Fruit fly (Drosophila melanogaster) whole organism, wandering third instar larva: ENCODE measurements around the gene CG13101.
A peak's percentile ranks its signal among the peaks of the same experiment; 100 is the strongest.

Source experiments
- Abd-B ChIP-seq: fragments of >200 bp; optimal IDR thresholded peaks from 2 replicates; lab custom pipeline; 2017; ENCODE audit warnings: missing biosample characterization, missing genetic modification characterization
- CG32264 ChIP-seq: fragments of 200-800 bp; sonication (Bioruptor generic); optimal IDR thresholded peaks from 2 replicates; lab custom pipeline; 2016; ENCODE audit warnings: missing biosample characterization, missing genetic modification characterization
- CG9705 ChIP-seq: fragments of 200-800 bp; sonication (Bioruptor generic); optimal IDR thresholded peaks from 2 replicates; lab custom pipeline; 2018; ENCODE audit warnings: missing biosample characterization, mild to moderate bottlenecking, missing genetic modification characterization
- CrebA ChIP-seq: fragments of 200-800 bp; sonication (Bioruptor generic); optimal IDR thresholded peaks from 2 replicates; lab custom pipeline; 2016; ENCODE audit warnings: missing biosample characterization, mild to moderate bottlenecking, missing genetic modification characterization, borderline replicate concordance
- Dfd ChIP-seq: fragments of >200 bp; optimal IDR thresholded peaks from 2 replicates; lab custom pipeline; 2017; ENCODE audit warnings: missing biosample characterization, missing genetic modification characterization
- Dif ChIP-seq: fragments of 200-275, 200-300 bp; sonication (Bioruptor generic); optimal IDR thresholded peaks from 2 replicates; lab custom pipeline; 2018; ENCODE audit warnings: missing biosample characterization, missing genetic modification characterization; ENCODE audit not compliant: partially characterized antibody
- GATAd ChIP-seq: sonication (Bioruptor generic); optimal IDR thresholded peaks from 2 replicates; lab custom pipeline; 2016; ENCODE audit warnings: missing biosample characterization, missing genetic modification characterization
- HLH106 ChIP-seq: fragments of 200-800 bp; optimal IDR thresholded peaks from 3 replicates; lab custom pipeline; 2019; ENCODE audit warnings: missing biosample characterization, mild to moderate bottlenecking, missing genetic modification characterization, moderate library complexity
- Hnf4 ChIP-seq: fragments of 200-800 bp; sonication (Bioruptor generic); optimal IDR thresholded peaks from 2 replicates; lab custom pipeline; 2016; ENCODE audit warnings: missing biosample characterization, mild to moderate bottlenecking, missing genetic modification characterization
- Hr78 ChIP-seq: fragments of >200 bp; optimal IDR thresholded peaks from 2 replicates; lab custom pipeline; 2017; ENCODE audit warnings: missing biosample characterization, missing genetic modification characterization
- Hr83 ChIP-seq: fragments of 200-300 bp; sonication (Bioruptor generic); optimal IDR thresholded peaks from 2 replicates; lab custom pipeline; 2016; ENCODE audit warnings: missing biosample characterization, mild to moderate bottlenecking, missing genetic modification characterization, moderate library complexity; ENCODE audit not compliant: poor library complexity, severe bottlenecking
- Jra ChIP-seq: sonication (Bioruptor generic); optimal IDR thresholded peaks from 2 replicates; lab custom pipeline; 2016; ENCODE audit warnings: missing biosample characterization, missing genetic modification characterization
- Mio ChIP-seq: sonication (Bioruptor generic); optimal IDR thresholded peaks from 2 replicates; lab custom pipeline; 2016; ENCODE audit warnings: missing biosample characterization, missing genetic modification characterization
- Myc ChIP-seq: fragments of >200 bp; optimal IDR thresholded peaks from 2 replicates; lab custom pipeline; 2017
- N ChIP-seq: fragments of >200 bp; optimal IDR thresholded peaks from 2 replicates; lab custom pipeline; 2018; ENCODE audit warnings: missing biosample characterization, missing external identifiers, missing genetic modification characterization
- OdsH ChIP-seq: fragments of 200-800 bp; sonication (Bioruptor generic); optimal IDR thresholded peaks from 2 replicates; lab custom pipeline; 2016; ENCODE audit warnings: missing biosample characterization, mild to moderate bottlenecking, missing genetic modification characterization
- Rel ChIP-seq, 2 experiments: fragments of 200-800 bp; sonication (Bioruptor generic) in 1 of 2; optimal IDR thresholded peaks; 2 replicates in 1 of 2; 3 replicates in 1 of 2; lab custom pipeline; 2016 to 2019; ENCODE audit warnings: mild to moderate bottlenecking in 2 of 2, missing biosample characterization in 2 of 2, missing genetic modification characterization in 2 of 2, moderate library complexity in 1 of 2
- Sp1 ChIP-seq: fragments of 200-800 bp; sonication (Bioruptor generic); optimal IDR thresholded peaks from 3 replicates; lab custom pipeline; 2019; ENCODE audit warnings: missing biosample characterization, mild to moderate bottlenecking, missing genetic modification characterization, moderate library complexity
- Vsx2 ChIP-seq: fragments of 200-300, 225-300 bp; sonication (Bioruptor generic); optimal IDR thresholded peaks from 2 replicates; lab custom pipeline; 2018; ENCODE audit warnings: missing biosample characterization, missing genetic modification characterization; ENCODE audit not compliant: partially characterized antibody
- br ChIP-seq: fragments of 200-800 bp; sonication (Bioruptor generic); optimal IDR thresholded peaks from 2 replicates; lab custom pipeline; 2016; ENCODE audit warnings: missing biosample characterization, missing genetic modification characterization
- brk ChIP-seq: fragments of 200-800 bp; sonication (Bioruptor generic); optimal IDR thresholded peaks from 2 replicates; lab custom pipeline; 2016; ENCODE audit warnings: missing biosample characterization, mild to moderate bottlenecking, missing genetic modification characterization
- dl ChIP-seq, 2 experiments: fragments of 175-275, 200-275 bp in 1 of 2; fragments of 200-275 bp in 1 of 2; sonication (Bioruptor generic); optimal IDR thresholded peaks; lab custom pipeline; 2018; ENCODE audit warnings: mild to moderate bottlenecking in 2 of 2, missing biosample characterization in 2 of 2, missing genetic modification characterization in 2 of 2, moderate library complexity in 2 of 2; ENCODE audit not compliant: partially characterized antibody in 2 of 2, insufficient read depth in 1 of 2
- dmrt93B ChIP-seq: fragments of 200-800 bp; sonication (Bioruptor generic); optimal IDR thresholded peaks from 2 replicates; lab custom pipeline; 2018; ENCODE audit warnings: missing biosample characterization, mild to moderate bottlenecking, missing genetic modification characterization
- dsf ChIP-seq: sonication (Bioruptor generic); optimal IDR thresholded peaks from 2 replicates; lab custom pipeline; 2016; ENCODE audit warnings: missing biosample characterization, missing genetic modification characterization, borderline replicate concordance
- ey ChIP-seq: fragments of 200-800 bp; sonication (Bioruptor generic); optimal IDR thresholded peaks from 2 replicates; lab custom pipeline; 2016; ENCODE audit warnings: missing biosample characterization, missing genetic modification characterization
- foxo ChIP-seq, 2 experiments: fragments of 200-800 bp; sonication (Bioruptor generic); optimal IDR thresholded peaks; 2 replicates in 1 of 2; 3 replicates in 1 of 2; lab custom pipeline; 2016 to 2017; ENCODE audit warnings: missing biosample characterization in 2 of 2, missing genetic modification characterization in 2 of 2
- fru ChIP-seq: fragments of 200-800 bp; sonication (Bioruptor generic); optimal IDR thresholded peaks from 3 replicates; lab custom pipeline; 2016; ENCODE audit warnings: missing biosample characterization, mild to moderate bottlenecking, missing genetic modification characterization
- h ChIP-seq: fragments of 200-800 bp; sonication (Bioruptor generic); optimal IDR thresholded peaks from 3 replicates; lab custom pipeline; 2016; ENCODE audit warnings: missing biosample characterization, mild to moderate bottlenecking, missing genetic modification characterization
- jim ChIP-seq: fragments of 175-275, 200-325 bp; sonication (Bioruptor generic); optimal IDR thresholded peaks from 2 replicates; lab custom pipeline; 2016; ENCODE audit warnings: missing biosample characterization, mild to moderate bottlenecking, missing genetic modification characterization
- lola ChIP-seq: fragments of >200 bp; optimal IDR thresholded peaks from 2 replicates; lab custom pipeline; 2017; ENCODE audit warnings: missing biosample characterization, missing genetic modification characterization
- pan ChIP-seq: fragments of >200 bp; optimal IDR thresholded peaks from 2 replicates; lab custom pipeline; 2017
- psq ChIP-seq: fragments of 200-800 bp; sonication (Bioruptor generic); optimal IDR thresholded peaks from 3 replicates; lab custom pipeline; 2017; ENCODE audit warnings: missing biosample characterization, mild to moderate bottlenecking, missing genetic modification characterization, moderate library complexity
- rgr ChIP-seq: fragments of 200-800 bp; sonication (Bioruptor generic); optimal IDR thresholded peaks from 3 replicates; lab custom pipeline; 2016; ENCODE audit warnings: missing biosample characterization, mild to moderate bottlenecking, missing genetic modification characterization
- sage ChIP-seq: fragments of 200-800 bp; sonication (Bioruptor generic); optimal IDR thresholded peaks from 2 replicates; lab custom pipeline; 2016; ENCODE audit warnings: missing biosample characterization, mild to moderate bottlenecking, missing genetic modification characterization
- sv ChIP-seq: fragments of 200-800 bp; sonication (Bioruptor generic); optimal IDR thresholded peaks from 3 replicates; lab custom pipeline; 2016; ENCODE audit warnings: missing biosample characterization, missing genetic modification characterization
- tai ChIP-seq: sonication (Bioruptor generic); optimal IDR thresholded peaks from 2 replicates; lab custom pipeline; 2016; ENCODE audit warnings: missing biosample characterization, missing genetic modification characterization
- usp ChIP-seq: fragments of >200 bp; optimal IDR thresholded peaks from 2 replicates; lab custom pipeline; 2017; ENCODE audit warnings: missing biosample characterization, missing genetic modification characterization
- woc ChIP-seq: sonication (Bioruptor generic); optimal IDR thresholded peaks from 2 replicates; lab custom pipeline; 2016; ENCODE audit warnings: missing biosample characterization, mild to moderate bottlenecking, missing genetic modification characterization

Gene CG13101

DNA sequence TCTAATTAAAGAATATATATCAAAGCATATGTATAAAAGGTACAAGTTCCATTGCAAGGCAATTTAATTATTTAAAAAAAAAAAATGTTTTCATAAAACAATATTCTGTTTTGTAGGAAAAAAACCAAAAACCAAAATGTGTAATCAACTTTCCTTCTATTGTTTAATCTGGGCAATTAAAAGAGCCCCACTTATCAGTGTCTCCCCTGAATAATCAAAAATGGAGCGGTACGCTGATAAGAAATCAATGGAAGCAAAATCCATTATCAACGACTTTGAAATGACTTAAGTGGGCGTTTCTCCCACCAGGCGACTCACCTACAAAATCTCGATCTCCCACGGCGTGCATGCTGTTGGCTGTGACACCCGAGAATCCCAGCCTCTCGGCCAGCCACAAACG is 44.0 kb downstream of the CG13101 start:
- TF ChIP-seq usp (GFP tag; lab: Kevin White, UChicago) (no peak), Rel (GFP tag; optimal IDR thresholded peaks at IDR 0.05; lab: Kevin White, UChicago) (no peak), Rel (tag; optimal IDR thresholded peaks at IDR 0.05; lab: Kevin White, UChicago) (peak; percentile 60), lola (GFP tag; lab: Kevin White, UChicago) (no peak), rgr (GFP tag; lab: Kevin White, UChicago) (peak; percentile 30)

dm6 chr2L:8937837-8938413 is 46.7 kb downstream of the CG13101 start:
- TF ChIP-seq pan (lab: Kevin White, UChicago), result no peak
- TF ChIP-seq Rel (GFP tag; optimal IDR thresholded peaks at IDR 0.05; lab: Kevin White, UChicago), result no peak
- peak; percentile 73 for TF ChIP-seq Rel (tag; optimal IDR thresholded peaks at IDR 0.05; lab: Kevin White, UChicago)
- no peak for TF ChIP-seq Myc (lab: Kevin White, UChicago)
- TF ChIP-seq tai (GFP tag; lab: Kevin White, UChicago), result peak; percentile 25

DNA sequence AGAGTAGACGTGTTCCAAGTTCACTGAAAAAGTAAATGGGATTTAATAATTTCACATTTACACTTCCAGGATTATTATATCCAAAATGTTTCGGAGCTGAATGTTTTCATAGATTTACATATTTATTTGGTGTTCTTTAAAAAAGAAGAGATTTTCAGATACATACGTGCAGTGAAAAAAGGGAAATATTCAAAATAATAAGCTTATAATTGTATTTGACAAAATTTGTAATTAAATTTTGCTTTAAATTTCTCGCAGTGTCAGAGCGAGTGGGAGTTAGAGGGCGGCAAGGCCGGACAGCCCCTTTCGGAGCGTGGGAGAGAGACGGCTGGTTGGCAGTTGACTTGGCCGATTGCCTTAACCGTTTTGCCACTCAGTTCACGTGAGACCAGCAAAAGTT is 47.7 kb downstream of the CG13101 start, which contains the start of gene Tsp29Fb:
Gene Tsp29Fb (plus strand): TSS at position 388 of the 400 bp plus-strand sequence.
- TF ChIP-seq Sp1, result peak; percentile 87
- peak; percentile 67 for TF ChIP-seq brk (GFP tag; lab: Kevin White, UChicago)
- no peak for TF ChIP-seq Dfd (GFP tag; lab: Kevin White, UChicago)
- TF ChIP-seq ey (GFP tag; lab: Kevin White, UChicago), result peak; percentile 80
- TF ChIP-seq woc (GFP tag; lab: Kevin White, UChicago), result peak; percentile 60
- TF ChIP-seq Vsx2 (GFP tag; lab: Kevin White, UChicago), result peak; percentile 24
- peak in 1 of 2 experiments; percentile 87 for TF ChIP-seq foxo (GFP tag; optimal IDR thresholded peaks at IDR 0.05; lab: Kevin White, UChicago)
- no peak for TF ChIP-seq lola (GFP tag; lab: Kevin White, UChicago)
- TF ChIP-seq CG9705 (GFP tag; lab: Kevin White, UChicago), result peak; percentile 63
- peak; percentile 52 for TF ChIP-seq Dif
- no peak for TF ChIP-seq Hr83 (GFP tag; lab: Kevin White, UChicago)
- TF ChIP-seq HLH106 (tag; lab: Kevin White, UChicago), result peak; percentile 88
- TF ChIP-seq sage (GFP tag; lab: Kevin White, UChicago), result no peak
- no peak for TF ChIP-seq dsf
- TF ChIP-seq OdsH (GFP tag; lab: Kevin White, UChicago), result peak; percentile 84
- no peak for TF ChIP-seq Abd-B
- TF ChIP-seq br (GFP tag; lab: Kevin White, UChicago), result peak; percentile 78
- TF ChIP-seq psq (GFP tag; lab: Kevin White, UChicago), result peak; percentile 64
- TF ChIP-seq Hr78 (GFP tag; lab: Kevin White, UChicago), result no peak
- TF ChIP-seq Jra (GFP tag; lab: Kevin White, UChicago), result peak; percentile 28
- TF ChIP-seq dmrt93B (GFP tag; lab: Kevin White, UChicago), result peak; percentile 52
- peak; percentile 58 for TF ChIP-seq sv (GFP tag; lab: Kevin White, UChicago)
- TF ChIP-seq N (GFP tag; lab: Kevin White, UChicago), result no peak
- TF ChIP-seq CG32264 (GFP tag; lab: Kevin White, UChicago), result peak; percentile 24
- no peak for TF ChIP-seq Myc (lab: Kevin White, UChicago)
- peak; percentile 87 for TF ChIP-seq h
- TF ChIP-seq usp (GFP tag; lab: Kevin White, UChicago), result no peak
- no peak for TF ChIP-seq GATAd (GFP tag; lab: Kevin White, UChicago)
- TF ChIP-seq tai (GFP tag; lab: Kevin White, UChicago), result peak; percentile 39
- no peak for TF ChIP-seq Rel (GFP tag; optimal IDR thresholded peaks at IDR 0.05; lab: Kevin White, UChicago)
- TF ChIP-seq Rel (tag; optimal IDR thresholded peaks at IDR 0.05; lab: Kevin White, UChicago), result peak; percentile 55
- TF ChIP-seq rgr (GFP tag; lab: Kevin White, UChicago), result peak; percentile 79
- TF ChIP-seq fru, result peak; percentile 82
- TF ChIP-seq Mio, result no peak
- no peak for TF ChIP-seq dl (GFP tag; optimal IDR thresholded peaks at IDR 0.05; lab: Kevin White, UChicago; ENCODE audit: insufficient read depth in 1 of 2, partially characterized antibody in 2 of 2)
- no peak for TF ChIP-seq CrebA
- TF ChIP-seq Hnf4 (GFP tag; lab: Kevin White, UChicago), result peak; percentile 55
- TF ChIP-seq pan (lab: Kevin White, UChicago), result no peak
- no peak for TF ChIP-seq jim (GFP tag; lab: Kevin White, UChicago)
- TF ChIP-seq, all 38 proteins: peak for 22
